Worm (Caenorhabditis elegans): ENCODE measurements around the gene C07A12.2.

- TF ChIP-seq hlh-11 (tag; optimal IDR thresholded peaks at IDR 0.05) (no peak), mep-1 (tag; optimal IDR thresholded peaks at IDR 0.05) (no peak), ceh-82 (tag; optimal IDR thresholded peaks at IDR 0.05) (no peak), nhr-77 (tag; optimal IDR thresholded peaks at IDR 0.05) (no peak), daf-16 (GFP tag; optimal IDR thresholded peaks at IDR 0.05) (no peak), daf-16 (tag; optimal IDR thresholded peaks at IDR 0.05) (no peak), Y105C5A.15 (GFP tag; IDR thresholded peaks at IDR 0.05) (no peak), duxl-1 (tag; optimal IDR thresholded peaks at IDR 0.05; ENCODE audit: poor library complexity) (no peak), ceh-28 (tag; optimal IDR thresholded peaks at IDR 0.05) (no peak), dmd-9 (GFP tag; IDR thresholded peaks at IDR 0.05) (no peak), skn-1 (tag; optimal IDR thresholded peaks at IDR 0.05) (no peak), unc-39 (tag; optimal IDR thresholded peaks at IDR 0.05) (no peak), nhr-102 (tag; optimal IDR thresholded peaks at IDR 0.05) (no peak), saeg-2 (GFP tag; IDR thresholded peaks at IDR 0.05) (no peak), egl-27 (tag; optimal IDR thresholded peaks at IDR 0.05) (no peak)
These were observed 30.2 kb downstream of the C07A12.2 start for ce11 chrX:4574873-4575272.
